Worm (Caenorhabditis elegans) whole organism, late embryonic: ENCODE data around the gene M02B1.4.

Experiments
- K02D7.2 ChIP-seq: sonication (generic microtip); optimal IDR thresholded peaks from 2 replicates; lab custom pipeline; 2017; ENCODE audit warnings: mild to moderate bottlenecking, missing genetic modification characterization, missing compliant biosample characterization
- T23F11.4 ChIP-seq: fragments of 200-800 bp; sonication (Bioruptor generic); optimal IDR thresholded peaks from 2 replicates; lab custom pipeline; 2018; ENCODE audit warnings: mild to moderate bottlenecking, missing genetic modification characterization, missing compliant biosample characterization
- Y22D7AL.16 ChIP-seq: sonication (generic microtip); optimal IDR thresholded peaks from 2 replicates; lab custom pipeline; 2016; ENCODE audit warnings: missing genetic modification characterization, missing compliant biosample characterization
- ahr-1 ChIP-seq: sonication (generic microtip); optimal IDR thresholded peaks from 2 replicates; lab custom pipeline; 2016; ENCODE audit warnings: missing genetic modification characterization, missing compliant biosample characterization
- ceh-2 ChIP-seq: sonication (generic microtip); optimal IDR thresholded peaks from 2 replicates; lab custom pipeline; 2016; ENCODE audit warnings: missing genotype, missing genetic modification characterization, missing compliant biosample characterization
- ceh-22 ChIP-seq: sonication (generic microtip); optimal IDR thresholded peaks from 2 replicates; lab custom pipeline; 2017; ENCODE audit warnings: missing biosample characterization, missing genetic modification characterization
- ceh-24 ChIP-seq: sonication (generic microtip); optimal IDR thresholded peaks from 2 replicates; lab custom pipeline; 2016; ENCODE audit warnings: mild to moderate bottlenecking, missing genetic modification characterization, missing compliant biosample characterization
- ceh-31 ChIP-seq: sonication (generic microtip); optimal IDR thresholded peaks from 2 replicates; lab custom pipeline; 2016; ENCODE audit warnings: missing genetic modification characterization, missing compliant biosample characterization
- ceh-34 ChIP-seq: sonication (generic microtip); optimal IDR thresholded peaks from 2 replicates; lab custom pipeline; 2016; ENCODE audit warnings: mild to moderate bottlenecking, missing genetic modification characterization, missing compliant biosample characterization
- ceh-45 ChIP-seq: fragments of 200-800 bp; sonication (Bioruptor generic); IDR thresholded peaks from 2 replicates; pipeline ENCODE4 v1.3.6; 2022; ENCODE audit warnings: missing genetic modification reagents, missing genetic modification characterization, missing compliant biosample characterization
- ceh-48 ChIP-seq: sonication (generic microtip); optimal IDR thresholded peaks from 2 replicates; lab custom pipeline; 2016; ENCODE audit warnings: missing genetic modification characterization, inconsistent platforms, missing compliant biosample characterization
- ceh-9 ChIP-seq: sonication (generic microtip); optimal IDR thresholded peaks from 2 replicates; lab custom pipeline; 2016; ENCODE audit warnings: mild to moderate bottlenecking, missing genetic modification characterization, inconsistent platforms, missing compliant biosample characterization
- dmd-4 ChIP-seq: sonication (generic microtip); optimal IDR thresholded peaks from 2 replicates; lab custom pipeline; 2016; ENCODE audit warnings: borderline replicate concordance, missing genetic modification characterization, missing compliant biosample characterization
- elt-2 ChIP-seq: sonication (generic microtip); optimal IDR thresholded peaks from 2 replicates; lab custom pipeline; 2016; ENCODE audit warnings: missing genetic modification reagents, missing genetic modification characterization, missing compliant biosample characterization
- ets-4 ChIP-seq: sonication (generic microtip); optimal IDR thresholded peaks from 2 replicates; lab custom pipeline; 2016; ENCODE audit warnings: missing genetic modification characterization, missing compliant biosample characterization
- eyg-1 ChIP-seq: sonication (generic microtip); optimal IDR thresholded peaks from 2 replicates; lab custom pipeline; 2016; ENCODE audit warnings: missing genotype, missing genetic modification characterization, missing compliant biosample characterization
- fax-1 ChIP-seq: sonication (generic microtip); optimal IDR thresholded peaks from 2 replicates; lab custom pipeline; 2016; ENCODE audit warnings: missing genotype, missing genetic modification characterization, missing compliant biosample characterization
- fkh-10 ChIP-seq: fragments of 150-350 bp; optimal IDR thresholded peaks from 2 replicates; lab custom pipeline; 2014; ENCODE audit warnings: missing biosample characterization, missing genetic modification reagents, missing genetic modification characterization
- fkh-6 ChIP-seq: sonication (generic microtip); optimal IDR thresholded peaks from 2 replicates; lab custom pipeline; 2016; ENCODE audit warnings: missing genetic modification characterization, missing compliant biosample characterization
- hlh-13 ChIP-seq: fragments of 200-800 bp; sonication (Bioruptor generic); optimal IDR thresholded peaks from 2 replicates; lab custom pipeline; 2018; ENCODE audit warnings: mild to moderate bottlenecking, missing genetic modification characterization, missing compliant biosample characterization
- hlh-15 ChIP-seq: sonication (generic microtip); optimal IDR thresholded peaks from 2 replicates; lab custom pipeline; 2016; ENCODE audit warnings: missing genetic modification characterization, missing compliant biosample characterization
- hlh-8 ChIP-seq: sonication (generic microtip); optimal IDR thresholded peaks from 2 replicates; lab custom pipeline; 2016; ENCODE audit warnings: missing genotype, missing genetic modification characterization, missing compliant biosample characterization
- lim-6 ChIP-seq: sonication (generic microtip); optimal IDR thresholded peaks from 2 replicates; lab custom pipeline; 2016; ENCODE audit warnings: missing genetic modification characterization, missing compliant biosample characterization
- lin-11 ChIP-seq: fragments of 200-800 bp; sonication (Bioruptor generic); optimal IDR thresholded peaks from 2 replicates; lab custom pipeline; 2018; ENCODE audit warnings: mild to moderate bottlenecking, missing genetic modification characterization, missing compliant biosample characterization
- mec-3 ChIP-seq: sonication (generic microtip); optimal IDR thresholded peaks from 2 replicates; lab custom pipeline; 2016; ENCODE audit warnings: borderline replicate concordance, missing genetic modification characterization, missing compliant biosample characterization
- nfya-1 ChIP-seq: sonication (generic microtip); optimal IDR thresholded peaks from 2 replicates; lab custom pipeline; 2017; ENCODE audit warnings: missing genetic modification characterization, mild to moderate bottlenecking, missing compliant biosample characterization, antibody characterized with exemption, moderate library complexity
- nhr-232 ChIP-seq: sonication (generic microtip); optimal IDR thresholded peaks from 2 replicates; lab custom pipeline; 2016; ENCODE audit warnings: missing genetic modification characterization, missing compliant biosample characterization
- pag-3 ChIP-seq: sonication (generic microtip); optimal IDR thresholded peaks from 2 replicates; lab custom pipeline; 2016; ENCODE audit warnings: missing compliant biosample characterization, missing genetic modification characterization, borderline replicate concordance
- pat-9 ChIP-seq: fragments of 200-800 bp; sonication (Bioruptor generic); optimal IDR thresholded peaks from 2 replicates; lab custom pipeline; 2018; ENCODE audit warnings: mild to moderate bottlenecking, missing genetic modification characterization, moderate library complexity, missing compliant biosample characterization
- pha-4 ChIP-seq: fragments of 150-350 bp; optimal IDR thresholded peaks from 2 replicates; lab custom pipeline; 2018; ENCODE audit warnings: missing biosample characterization, missing genetic modification reagents, missing genetic modification characterization
- pros-1 ChIP-seq: fragments of 150-350 bp; optimal IDR thresholded peaks from 2 replicates; lab custom pipeline; 2014; ENCODE audit warnings: missing biosample characterization, missing genetic modification reagents, missing genetic modification characterization
- ref-2 ChIP-seq: sonication (generic microtip); optimal IDR thresholded peaks from 2 replicates; lab custom pipeline; 2016; ENCODE audit warnings: missing genetic modification characterization, missing compliant biosample characterization
- rnt-1 ChIP-seq: sonication (generic microtip); optimal IDR thresholded peaks from 2 replicates; lab custom pipeline; 2016; ENCODE audit warnings: missing genetic modification characterization, missing compliant biosample characterization
- sox-2 ChIP-seq: fragments of 200-800 bp; sonication (Bioruptor generic); IDR thresholded peaks from 2 replicates; pipeline ENCODE4 v1.3.6; 2022; ENCODE audit warnings: missing genetic modification reagents, missing genetic modification characterization, missing compliant biosample characterization
- tbx-2 ChIP-seq: sonication (generic microtip); optimal IDR thresholded peaks from 2 replicates; lab custom pipeline; 2016; ENCODE audit warnings: missing genetic modification characterization, missing compliant biosample characterization
- tbx-7 ChIP-seq: sonication (generic microtip); optimal IDR thresholded peaks from 2 replicates; lab custom pipeline; 2016; ENCODE audit warnings: missing genotype, missing genetic modification characterization, missing compliant biosample characterization
- ttx-3 ChIP-seq: sonication (generic microtip); optimal IDR thresholded peaks from 2 replicates; lab custom pipeline; 2016; ENCODE audit warnings: missing genetic modification reagents, missing genetic modification characterization, missing compliant biosample characterization
- unc-42 ChIP-seq: sonication (generic microtip); optimal IDR thresholded peaks from 2 replicates; lab custom pipeline; 2016; ENCODE audit warnings: missing genotype, missing genetic modification characterization, missing compliant biosample characterization
- unc-55 ChIP-seq: sonication (generic microtip); optimal IDR thresholded peaks from 2 replicates; lab custom pipeline; 2017; ENCODE audit warnings: missing biosample characterization, missing genetic modification reagents, missing genetic modification characterization
- unc-86 ChIP-seq: sonication (generic microtip); optimal IDR thresholded peaks from 2 replicates; lab custom pipeline; 2016; ENCODE audit warnings: missing genetic modification characterization, missing compliant biosample characterization

Gene M02B1.4

ce11 chrIV:12811554-12811953 is 13.6 kb downstream of the M02B1.4 start:
- TF ChIP-seq pag-3 (no peak), unc-55 (GFP tag; lab: Kevin White, UChicago) (no peak), rnt-1 (tag; lab: Kevin White, UChicago) (no peak), pha-4 (tag; lab: Kevin White, UChicago) (no peak), hlh-8 (tag; lab: Kevin White, UChicago) (no peak), K02D7.2 (tag; lab: Kevin White, UChicago) (no peak), ttx-3 (no peak), ceh-9 (tag; lab: Kevin White, UChicago) (no peak), hlh-13 (no peak), fax-1 (tag; lab: Kevin White, UChicago) (no peak), ets-4 (no peak), elt-2 (tag; lab: Kevin White, UChicago) (no peak), ref-2 (tag; lab: Kevin White, UChicago) (no peak), fkh-10 (GFP tag; lab: Kevin White, UChicago) (no peak), unc-86 (tag; lab: Kevin White, UChicago) (no peak)

- no peak for TF ChIP-seq Y22D7AL.16
These were observed 19.5 kb downstream of the M02B1.4 start, which contains the start of gene F07C6.4 for ce11 chrIV:12805595-12805994. Gene F07C6.4 (plus strand): TSS chrIV:12805924.

DNA sequence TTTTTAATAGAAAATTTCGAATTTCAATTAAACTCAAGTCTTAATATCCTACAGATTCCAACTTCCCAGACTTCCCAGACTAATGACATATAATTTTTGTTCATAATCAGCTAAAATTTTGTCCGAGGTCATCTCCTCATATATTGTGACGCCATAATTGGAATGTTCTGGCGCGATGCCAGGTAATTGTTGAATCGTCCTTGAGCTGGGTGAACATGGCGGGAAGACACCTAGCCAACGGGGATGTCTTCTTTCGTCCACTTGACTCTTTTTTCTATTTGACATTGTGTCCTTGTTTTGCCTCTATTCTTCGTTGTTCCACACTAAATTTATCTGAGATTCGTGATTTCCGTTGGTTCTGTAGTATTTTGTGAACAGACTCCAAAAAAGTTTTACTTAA is 28.3 kb downstream of the M02B1.4 start:
- TF ChIP-seq fkh-6 (no peak), nhr-232 (tag; lab: Kevin White, UChicago) (no peak), lim-6 (tag; lab: Kevin White, UChicago) (no peak), mec-3 (no peak), tbx-2 (tag; lab: Kevin White, UChicago) (no peak), ttx-3 (no peak), eyg-1 (tag; lab: Kevin White, UChicago) (no peak), unc-86 (tag; lab: Kevin White, UChicago) (no peak), K02D7.2 (tag; lab: Kevin White, UChicago) (no peak), sox-2 (GFP tag; lab: Robert Waterston, UW) (no peak), pros-1 (tag; lab: Kevin White, UChicago) (no peak), Y22D7AL.16 (no peak), ceh-31 (tag; lab: Kevin White, UChicago) (no peak), T23F11.4 (GFP tag; lab: Kevin White, UChicago) (no peak)

DNA sequence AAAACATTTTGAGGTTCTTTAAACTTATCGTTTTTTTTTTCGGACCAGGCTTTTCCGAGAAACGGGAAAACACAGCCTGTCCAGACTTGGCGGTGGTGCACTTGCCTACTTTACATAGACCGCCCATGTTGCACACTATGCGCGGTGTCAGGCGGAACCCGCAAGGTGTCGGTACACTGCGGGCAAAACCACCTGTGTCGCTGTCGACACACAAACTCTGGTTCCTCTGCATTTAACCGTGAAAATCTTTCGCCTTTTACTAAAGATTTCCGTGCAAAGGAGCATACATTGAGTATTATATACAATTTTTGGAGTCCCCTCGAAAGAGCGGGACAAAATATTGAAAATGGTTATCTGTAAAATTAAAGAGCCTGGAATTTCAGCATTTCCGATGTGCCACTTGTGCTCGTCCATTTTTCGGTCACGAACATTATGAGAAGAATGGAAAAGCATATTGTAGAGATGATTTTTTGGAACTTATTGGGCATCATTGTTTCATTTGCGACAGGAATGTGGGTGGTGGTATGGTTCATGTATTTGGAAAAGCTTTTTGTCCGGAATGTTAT is 29.7 kb downstream of the M02B1.4 start:
- no peak for TF ChIP-seq T23F11.4 (GFP tag; lab: Kevin White, UChicago)
- no peak for TF ChIP-seq ceh-34
- TF ChIP-seq fkh-10 (GFP tag; lab: Kevin White, UChicago): no peak
- TF ChIP-seq ceh-45 (GFP tag; lab: Robert Waterston, UW): no peak
- TF ChIP-seq unc-55 (GFP tag; lab: Kevin White, UChicago): no peak
- TF ChIP-seq ceh-22 (tag; lab: Kevin White, UChicago): no peak
- no peak for TF ChIP-seq nfya-1

ce11 chrIV:12793621-12794020 is 31.5 kb downstream of the M02B1.4 start, which contains the start of gene pin-2:
Gene pin-2 (plus strand): TSS chrIV:12793847.
- TF ChIP-seq pat-9 (tag; lab: Kevin White, UChicago) (no peak), nhr-232 (tag; lab: Kevin White, UChicago) (no peak), dmd-4 (tag; lab: Kevin White, UChicago) (no peak), ahr-1 (no peak), ttx-3 (no peak), unc-55 (GFP tag; lab: Kevin White, UChicago) (no peak), unc-42 (tag; lab: Kevin White, UChicago) (no peak), ceh-24 (tag; lab: Kevin White, UChicago) (no peak), ceh-48 (no peak), tbx-2 (tag; lab: Kevin White, UChicago) (no peak), T23F11.4 (GFP tag; lab: Kevin White, UChicago) (no peak), ceh-2 (no peak), lin-11 (tag; lab: Kevin White, UChicago) (no peak), tbx-7 (no peak), fkh-10 (GFP tag; lab: Kevin White, UChicago) (no peak), hlh-8 (tag; lab: Kevin White, UChicago) (no peak), Y22D7AL.16 (no peak), hlh-15 (no peak)
